Fruit fly (Drosophila melanogaster): ENCODE measurements around the gene CG16789.
A peak's percentile ranks its signal among the peaks of the same experiment; 100 is the strongest.

The CG16789 gene

dm6 chr3R:9581089-9581520, 15.1 kb downstream of the CG16789 start, which contains the start of gene CG8301:
Gene CG8301, plus strand, starts transcription at chr3R:9581306.
- peak; percentile 1 for TF ChIP-seq noc (tag; optimal IDR thresholded peaks at IDR 0.05)

- no peak for TF ChIP-seq noc (tag; optimal IDR thresholded peaks at IDR 0.05)
Measured at dm6 chr3R:9581973-9582372, 16.0 kb downstream of the CG16789 start.

dm6 chr3R:9583122-9583521, 17.1 kb downstream of the CG16789 start, which contains the start of gene CG33654:
Gene CG33654, minus strand, starts transcription at chr3R:9583222.
- TF ChIP-seq noc (tag; optimal IDR thresholded peaks at IDR 0.05) = no peak

dm6 chr3R:9586663-9587248, 20.8 kb downstream of the CG16789 start, which contains the start of gene P58IPK:
Gene P58IPK, plus strand, starts transcription at chr3R:9586942.
- peak; percentile 3 for TF ChIP-seq noc (tag; optimal IDR thresholded peaks at IDR 0.05)

dm6 chr3R:9590952-9591532, 25.0 kb downstream of the CG16789 start, which contains the start of the genes bocks and CG8312:
Gene bocks, minus strand, starts transcription at chr3R:9591002.
Gene CG8312, plus strand, starts transcription at chr3R:9591309.
- TF ChIP-seq noc (tag; optimal IDR thresholded peaks at IDR 0.05) = peak; percentile 67

- TF ChIP-seq noc (tag; optimal IDR thresholded peaks at IDR 0.05) = no peak
Measured at dm6 chr3R:9591769-9592388, 25.9 kb downstream of the CG16789 start.

- TF ChIP-seq noc (tag; optimal IDR thresholded peaks at IDR 0.05) = no peak
Measured at dm6 chr3R:9593408-9594250, 27.6 kb downstream of the CG16789 start.

dm6 chr3R:9594251-9594581, 28.2 kb downstream of the CG16789 start:
- no peak for TF ChIP-seq noc (tag; optimal IDR thresholded peaks at IDR 0.05)

dm6 chr3R:9594839-9595238, 28.8 kb downstream of the CG16789 start:
- no peak for TF ChIP-seq noc (tag; optimal IDR thresholded peaks at IDR 0.05)

- TF ChIP-seq noc (tag; optimal IDR thresholded peaks at IDR 0.05) = no peak
Measured at dm6 chr3R:9595681-9596357, 29.8 kb downstream of the CG16789 start.

dm6 chr3R:9596615-9597014, 30.6 kb downstream of the CG16789 start:
- no peak for TF ChIP-seq noc (tag; optimal IDR thresholded peaks at IDR 0.05)

dm6 chr3R:9598099-9598498, 32.1 kb downstream of the CG16789 start:
- no peak for TF ChIP-seq noc (tag; optimal IDR thresholded peaks at IDR 0.05)

dm6 chr3R:9600558-9600959, 34.6 kb downstream of the CG16789 start:
- TF ChIP-seq noc (tag; optimal IDR thresholded peaks at IDR 0.05) = peak; percentile 95

dm6 chr3R:9601949-9602348, 36.0 kb downstream of the CG16789 start:
- TF ChIP-seq noc (tag; optimal IDR thresholded peaks at IDR 0.05) = no peak
